Worm (Caenorhabditis elegans): ENCODE data around the gene vha-4.
A peak's percentile ranks its signal among the peaks of the same experiment; 100 is the strongest.

vha-4 gene

DNA sequence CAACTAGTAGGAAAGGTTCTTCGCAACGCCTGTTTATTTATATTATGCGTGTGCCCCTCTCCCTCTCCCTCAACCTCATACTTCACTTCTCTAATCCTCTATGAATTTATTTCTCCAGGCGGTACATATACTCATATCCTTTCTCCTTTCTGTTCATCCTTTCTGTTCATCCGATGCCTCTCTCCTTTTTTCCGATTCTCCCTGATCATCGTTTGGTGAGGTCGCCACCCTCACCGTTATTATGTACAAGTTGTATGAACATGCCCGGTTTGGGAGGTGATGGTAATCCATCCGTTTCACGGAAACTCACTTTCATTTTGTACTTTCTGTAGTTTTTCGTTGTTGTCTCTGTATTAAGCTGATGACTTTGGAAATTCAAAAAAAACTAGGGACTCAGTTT, 39.4 kb downstream of the vha-4 start:
- TF ChIP-seq ztf-28 (GFP tag; IDR thresholded peaks at IDR 0.05): no peak
- no peak for TF ChIP-seq B0019.2 (GFP tag; conservative IDR thresholded peaks at IDR 0.05)
- TF ChIP-seq fkh-3 (tag; optimal IDR thresholded peaks at IDR 0.05): no peak
- no peak for TF ChIP-seq D2030.7 (GFP tag; IDR thresholded peaks at IDR 0.05)
- no peak for TF ChIP-seq ztf-18 (tag; optimal IDR thresholded peaks at IDR 0.05)
- no peak for TF ChIP-seq mes-4 (tag; optimal IDR thresholded peaks at IDR 0.05)
- no peak for TF ChIP-seq efl-1 (GFP tag; optimal IDR thresholded peaks at IDR 0.05)
- TF ChIP-seq pbrm-1 (GFP tag; IDR thresholded peaks at IDR 0.05): no peak
- TF ChIP-seq F33H1.4 (GFP tag; IDR thresholded peaks at IDR 0.05): no peak
- TF ChIP-seq athp-1 (tag; optimal IDR thresholded peaks at IDR 0.05): no peak
- no peak for TF ChIP-seq ets-4 (GFP tag; optimal IDR thresholded peaks at IDR 0.05)
- TF ChIP-seq somi-1 (GFP tag; optimal IDR thresholded peaks at IDR 0.05): no peak

DNA sequence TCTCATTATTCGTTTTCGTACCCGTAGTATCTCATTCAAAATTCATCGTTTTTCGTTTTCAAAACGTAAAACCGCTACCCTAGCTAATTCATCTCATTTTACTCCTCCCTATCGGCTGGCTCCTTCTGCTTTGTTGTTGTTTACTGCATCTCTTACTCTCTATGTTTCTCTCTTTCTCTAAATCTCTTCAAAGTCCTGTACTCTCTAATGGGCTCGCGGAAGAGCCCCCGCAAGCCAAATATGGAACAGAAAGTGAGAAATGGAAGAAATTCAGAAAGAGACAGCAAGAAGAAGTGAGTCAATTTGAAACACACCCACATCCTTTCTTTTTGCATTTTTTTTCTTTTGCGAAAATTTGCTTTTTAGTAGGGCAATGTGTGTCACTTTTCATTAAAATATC, 40.5 kb downstream of the vha-4 start:
- TF ChIP-seq C06A6.2 (GFP tag; conservative IDR thresholded peaks at IDR 0.05) (no peak), hmg-1.2 (GFP tag; IDR thresholded peaks at IDR 0.05) (peak; percentile 76)

DNA sequence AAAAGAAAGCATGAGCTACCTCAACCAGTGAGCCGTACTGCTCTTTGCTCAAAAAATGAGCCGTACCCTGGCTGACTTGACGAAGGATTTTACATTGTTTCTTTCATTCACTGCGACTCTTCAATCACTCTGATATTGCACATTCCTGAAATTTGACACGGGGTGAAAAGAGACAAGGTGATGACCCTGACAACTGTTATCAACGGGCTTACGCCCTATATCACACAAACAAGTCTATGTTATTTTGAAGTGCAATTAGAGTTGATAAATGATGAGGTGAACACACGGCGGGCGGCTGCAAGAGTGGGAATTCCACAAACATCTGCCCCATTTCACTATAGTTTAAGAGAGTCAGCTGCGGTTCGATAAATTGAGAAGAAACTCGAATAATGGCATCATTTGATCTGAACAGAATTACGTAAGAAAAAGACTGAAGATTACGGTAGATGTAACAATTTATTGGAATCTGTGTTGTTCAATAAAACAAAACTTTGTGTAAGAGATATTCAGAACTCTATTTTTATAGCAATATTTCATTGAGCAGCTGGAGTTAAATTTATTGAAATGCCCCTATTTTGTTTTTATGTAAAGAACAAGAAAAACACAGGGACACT, 42.4 kb downstream of the vha-4 start:
- TF ChIP-seq nfyb-1 (GFP tag; IDR thresholded peaks at IDR 0.05) (0 out of 2 replicates have a peak, but pooled peaks have one; percentile 7), nhr-90 (tag; optimal IDR thresholded peaks at IDR 0.05) (no peak), ztf-26 (tag; optimal IDR thresholded peaks at IDR 0.05) (no peak), ZK185.1 (tag; optimal IDR thresholded peaks at IDR 0.05; ENCODE audit: poor library complexity, severe bottlenecking) (no peak), K12H6.12 (tag; optimal IDR thresholded peaks at IDR 0.05) (peak; percentile 61), somi-1 (GFP tag; optimal IDR thresholded peaks at IDR 0.05) (peak; percentile 40)

DNA sequence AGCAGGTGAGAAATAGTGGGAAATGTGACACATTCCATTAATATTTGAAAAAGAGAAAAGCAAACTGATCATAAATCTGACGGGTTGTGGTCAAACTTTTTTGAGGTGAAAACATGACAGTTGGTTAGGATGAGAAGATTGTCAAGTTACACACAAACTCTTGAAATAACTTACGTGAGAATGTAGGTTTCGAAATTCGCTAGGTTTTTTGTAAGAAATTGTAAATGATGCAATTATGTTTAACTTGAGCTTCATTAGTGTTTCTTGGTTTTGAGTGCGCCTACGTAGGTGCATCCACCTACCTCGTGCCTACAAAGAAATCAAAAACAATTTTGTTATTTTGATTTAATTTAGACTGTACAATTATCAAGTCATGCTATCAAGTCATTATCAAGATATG, 43.8 kb downstream of the vha-4 start, which contains the start of gene cex-2:
TSS of gene cex-2 (minus strand) at position 101 of the 400 bp plus-strand sequence.
- TF ChIP-seq lir-1 (GFP tag; conservative IDR thresholded peaks at IDR 0.05): no peak
- no peak for TF ChIP-seq ztf-3 (GFP tag; optimal IDR thresholded peaks at IDR 0.05)
- no peak for TF ChIP-seq C06A6.2 (GFP tag; conservative IDR thresholded peaks at IDR 0.05)
- TF ChIP-seq Y67H2A.10 (GFP tag; conservative IDR thresholded peaks at IDR 0.05): no peak
- TF ChIP-seq F39B2.1 (GFP tag; IDR thresholded peaks at IDR 0.05): no peak
- no peak for TF ChIP-seq pha-4 (tag; optimal IDR thresholded peaks at IDR 0.05)

DNA sequence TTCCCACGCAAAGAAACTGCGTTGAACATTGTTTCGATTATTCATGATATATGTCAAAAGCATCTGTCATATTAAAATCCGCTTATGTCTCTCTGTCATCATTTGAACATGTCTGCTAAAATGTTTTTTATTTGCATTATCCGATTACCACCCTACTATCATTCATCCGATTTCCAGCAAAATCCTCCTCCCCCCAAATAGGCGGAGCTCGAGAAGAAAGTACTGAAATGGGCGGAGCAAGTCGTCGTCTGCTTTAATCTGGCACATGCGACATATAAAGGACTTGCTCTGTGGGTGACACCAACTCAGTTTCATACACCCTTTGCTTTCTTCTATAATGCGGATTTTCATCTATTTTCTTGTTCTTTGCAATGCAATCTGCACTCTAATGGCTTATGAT, 47.1 kb downstream of the vha-4 start, which contains the start of gene T09A5.14:
TSS of gene T09A5.14 (plus strand) at position 301 of the 400 bp plus-strand sequence.
- TF ChIP-seq T07F8.4 (tag; optimal IDR thresholded peaks at IDR 0.05) (no peak), hmg-1.2 (GFP tag; IDR thresholded peaks at IDR 0.05) (no peak), zfh-2 (GFP tag; conservative IDR thresholded peaks at IDR 0.05) (no peak), tbx-9 (tag; optimal IDR thresholded peaks at IDR 0.05; ENCODE audit: borderline replicate concordance) (no peak), hsf-1 (GFP tag; IDR thresholded peaks at IDR 0.05) (no peak), Y53F4B.3 (GFP tag; IDR thresholded peaks at IDR 0.05) (no peak), ceh-40 (GFP tag; IDR thresholded peaks at IDR 0.05) (no peak), snpc-4 (GFP tag; optimal IDR thresholded peaks at IDR 0.05) (no peak), snpc-4 (tag; optimal IDR thresholded peaks at IDR 0.05) (no peak), F52B5.7 (tag; optimal IDR thresholded peaks at IDR 0.05) (no peak), nhr-90 (tag; optimal IDR thresholded peaks at IDR 0.05) (no peak)
